Fruit fly (Drosophila melanogaster) whole organism, embryonic: ENCODE measurements around the gene CG43254.

Experiments
- ATbp ChIP-seq: fragments of 200-800 bp; sonication (Bioruptor generic); optimal IDR thresholded peaks from 2 replicates; lab custom pipeline; 2017; ENCODE audit warnings: missing biosample characterization, mild to moderate bottlenecking, missing genetic modification characterization, missing genetic modification reagents
- Asciz ChIP-seq: fragments of 200-800 bp; sonication (Bioruptor generic); optimal IDR thresholded peaks from 2 replicates; lab custom pipeline; 2017; ENCODE audit warnings: missing biosample characterization, mild to moderate bottlenecking, missing genetic modification characterization, missing genetic modification reagents
- CG12071 ChIP-seq: fragments of 200-800 bp; sonication (Bioruptor generic); optimal IDR thresholded peaks from 3 replicates; lab custom pipeline; 2018; ENCODE audit warnings: missing biosample characterization, mild to moderate bottlenecking, missing genetic modification characterization
- CG12219 ChIP-seq: fragments of 200-800 bp; sonication (Bioruptor generic); optimal IDR thresholded peaks from 3 replicates; lab custom pipeline; 2018; ENCODE audit warnings: missing biosample characterization, mild to moderate bottlenecking, missing genetic modification characterization
- CG12299 ChIP-seq: fragments of 200-800 bp; sonication (Bioruptor generic); optimal IDR thresholded peaks from 2 replicates; lab custom pipeline; 2018; ENCODE audit warnings: missing biosample characterization, mild to moderate bottlenecking, missing genetic modification characterization
- CG1233 ChIP-seq: fragments of 200-800 bp; sonication (Bioruptor generic); optimal IDR thresholded peaks from 4 replicates; lab custom pipeline; 2018; ENCODE audit warnings: missing biosample characterization, mild to moderate bottlenecking, missing genetic modification characterization
- CG13424 ChIP-seq: fragments of 200-800 bp; sonication (Bioruptor generic); optimal IDR thresholded peaks from 2 replicates; lab custom pipeline; 2019; ENCODE audit warnings: missing biosample characterization, mild to moderate bottlenecking, missing genetic modification characterization, moderate library complexity
- CG15269 ChIP-seq: fragments of 200-800 bp; sonication (Bioruptor generic); optimal IDR thresholded peaks from 2 replicates; lab custom pipeline; 2018; ENCODE audit warnings: missing biosample characterization, mild to moderate bottlenecking, missing genetic modification characterization, moderate library complexity
- CG15514 ChIP-seq: fragments of 200-800 bp; sonication (Bioruptor generic); optimal IDR thresholded peaks from 3 replicates; lab custom pipeline; 2017; ENCODE audit warnings: missing biosample characterization, missing genetic modification characterization, mild to moderate bottlenecking, moderate library complexity, missing genetic modification reagents
- CG15601 ChIP-seq: fragments of 200-800 bp; sonication (Bioruptor generic); optimal IDR thresholded peaks from 3 replicates; lab custom pipeline; 2019; ENCODE audit warnings: missing biosample characterization, mild to moderate bottlenecking, missing genetic modification characterization, moderate library complexity
- CG15696 ChIP-seq: fragments of 200-800 bp; sonication (Bioruptor generic); optimal IDR thresholded peaks from 2 replicates; lab custom pipeline; 2019; ENCODE audit warnings: missing biosample characterization, mild to moderate bottlenecking, missing genetic modification characterization, moderate library complexity
- CG17328 ChIP-seq: fragments of 200-800 bp; sonication (Bioruptor generic); IDR thresholded peaks from 2 replicates; pipeline ENCODE4 v1.3.6; 2022; ENCODE audit warnings: missing biosample characterization, missing genetic modification characterization
- CG17829 ChIP-seq: fragments of 200-800 bp; optimal IDR thresholded peaks from 2 replicates; lab custom pipeline; 2019; ENCODE audit warnings: missing biosample characterization, mild to moderate bottlenecking, missing genetic modification characterization, moderate library complexity
- CG2875 ChIP-seq: fragments of 200-800 bp; sonication (Bioruptor generic); optimal IDR thresholded peaks from 2 replicates; lab custom pipeline; 2017; ENCODE audit warnings: missing biosample characterization, mild to moderate bottlenecking, missing genetic modification characterization, missing genetic modification reagents
- CG31388 ChIP-seq: fragments of 200-800 bp; sonication (Bioruptor generic); optimal IDR thresholded peaks from 2 replicates; lab custom pipeline; 2016; ENCODE audit warnings: missing biosample characterization, missing genetic modification characterization
- CG32532 ChIP-seq: fragments of 200-800 bp; sonication (Bioruptor generic); IDR thresholded peaks from 2 replicates; pipeline ENCODE4 v1.3.6; 2022; ENCODE audit warnings: missing biosample characterization, missing genetic modification characterization
- CG3726 ChIP-seq: fragments of 200-800 bp; sonication (Bioruptor generic); IDR thresholded peaks from 3 replicates; pipeline ENCODE4, ENCODE4 v1.3.6; 2022; ENCODE audit warnings: missing biosample characterization, missing genetic modification characterization
- CG4424 ChIP-seq: fragments of 200-800 bp; sonication (Bioruptor generic); optimal IDR thresholded peaks from 3 replicates; lab custom pipeline; 2016; ENCODE audit warnings: missing biosample characterization, missing genetic modification characterization
- CG4707 ChIP-seq: fragments of 200-800 bp; sonication (Bioruptor generic); optimal IDR thresholded peaks from 2 replicates; lab custom pipeline; 2018; ENCODE audit warnings: missing biosample characterization, mild to moderate bottlenecking, missing genetic modification characterization, moderate library complexity
- CG6854 ChIP-seq: fragments of 200-800 bp; sonication (Bioruptor generic); optimal IDR thresholded peaks from 3 replicates; lab custom pipeline; 2017; ENCODE audit warnings: missing biosample characterization, mild to moderate bottlenecking, missing genetic modification characterization
- CG7271 ChIP-seq: fragments of 200-800 bp; sonication (Bioruptor generic); optimal IDR thresholded peaks from 2 replicates; lab custom pipeline; 2018; ENCODE audit warnings: missing biosample characterization, mild to moderate bottlenecking, missing genetic modification characterization, moderate library complexity
- CG7963 ChIP-seq: fragments of 200-800 bp; sonication (Bioruptor generic); IDR thresholded peaks from 3 replicates; pipeline ENCODE4 v1.3.6; 2022; ENCODE audit warnings: missing biosample characterization, missing genetic modification characterization; ENCODE audit not compliant: partially characterized antibody
- CG8359 ChIP-seq: fragments of 200-800 bp; sonication (Bioruptor generic); optimal IDR thresholded peaks from 2 replicates; lab custom pipeline; 2017; ENCODE audit warnings: missing biosample characterization, mild to moderate bottlenecking, missing genetic modification characterization, borderline replicate concordance
- CG9437 ChIP-seq: fragments of 200-800 bp; sonication (Bioruptor generic); optimal IDR thresholded peaks from 2 replicates; lab custom pipeline; 2018; ENCODE audit warnings: missing biosample characterization, mild to moderate bottlenecking, missing genetic modification characterization
- D19A ChIP-seq: fragments of 200-800 bp; optimal IDR thresholded peaks from 3 replicates; lab custom pipeline; 2019; ENCODE audit warnings: missing biosample characterization, mild to moderate bottlenecking, missing genetic modification characterization, moderate library complexity
- Dad ChIP-seq: fragments of 200-800 bp; sonication (Bioruptor generic); optimal IDR thresholded peaks from 3 replicates; lab custom pipeline; 2016; ENCODE audit warnings: missing biosample characterization, missing genetic modification characterization
- Drgx ChIP-seq: fragments of 200-800 bp; sonication (Bioruptor generic); IDR thresholded peaks from 2 replicates; pipeline ENCODE4 v1.3.6; 2022; ENCODE audit warnings: missing biosample characterization, missing genetic modification characterization
- Elba2 ChIP-seq: fragments of 200-800 bp; sonication (Bioruptor generic); optimal IDR thresholded peaks from 3 replicates; lab custom pipeline; 2016; ENCODE audit warnings: missing biosample characterization, missing genetic modification characterization
- Hr51 ChIP-seq, 2 experiments: fragments of 200-800 bp; sonication (Bioruptor generic); optimal IDR thresholded peaks; 2 replicates in 1 of 2; 3 replicates in 1 of 2; lab custom pipeline; 2016 to 2018; ENCODE audit warnings: missing biosample characterization in 2 of 2, missing genetic modification characterization in 2 of 2, mild to moderate bottlenecking in 1 of 2, moderate library complexity in 1 of 2
- Lpt ChIP-seq: fragments of >200 bp; optimal IDR thresholded peaks from 2 replicates; lab custom pipeline; 2018; ENCODE audit warnings: missing biosample characterization, missing genetic modification characterization
- NfI ChIP-seq: fragments of 200-800 bp; sonication (Bioruptor generic); optimal IDR thresholded peaks from 3 replicates; lab custom pipeline; 2018; ENCODE audit warnings: missing biosample characterization, mild to moderate bottlenecking, missing genetic modification characterization, moderate library complexity
- Oli ChIP-seq: fragments of 200-800 bp; sonication (Bioruptor generic); optimal IDR thresholded peaks from 2 replicates; lab custom pipeline; 2018; ENCODE audit warnings: missing biosample characterization, mild to moderate bottlenecking, missing genetic modification characterization, moderate library complexity
- PHDP ChIP-seq: fragments of 200-800 bp; sonication (Bioruptor generic); optimal IDR thresholded peaks from 3 replicates; lab custom pipeline; 2018; ENCODE audit warnings: missing biosample characterization, mild to moderate bottlenecking, missing genetic modification characterization, moderate library complexity
- Rx ChIP-seq: fragments of 200-800 bp; sonication (Bioruptor generic); IDR thresholded peaks from 2 replicates; pipeline ENCODE4 v1.3.6; 2022; ENCODE audit warnings: missing biosample characterization, missing genetic modification characterization
- Sry-β ChIP-seq: fragments of 200-800 bp; sonication (Bioruptor generic); optimal IDR thresholded peaks from 2 replicates; lab custom pipeline; 2018; ENCODE audit warnings: missing biosample characterization, mild to moderate bottlenecking, missing genetic modification characterization, moderate library complexity
- al ChIP-seq: fragments of 200-800 bp; sonication (Bioruptor generic); IDR thresholded peaks from 2 replicates; pipeline ENCODE4 v1.3.6; 2022; ENCODE audit warnings: missing biosample characterization, missing genetic modification characterization
- chinmo ChIP-seq: fragments of 200-800 bp; sonication (Bioruptor generic); IDR thresholded peaks from 4 replicates; pipeline ENCODE4 v1.3.6; 2022; ENCODE audit warnings: missing biosample characterization, missing genetic modification characterization; ENCODE audit not compliant: partially characterized antibody
- ci ChIP-seq: fragments of 200-800 bp; sonication (Bioruptor generic); IDR thresholded peaks from 3 replicates; pipeline ENCODE4 v1.3.6; 2022; ENCODE audit warnings: missing biosample characterization, missing genetic modification characterization
- dmrt99B ChIP-seq: fragments of 200-800 bp; sonication (Bioruptor generic); optimal IDR thresholded peaks from 2 replicates; lab custom pipeline; 2018; ENCODE audit warnings: missing biosample characterization, mild to moderate bottlenecking, missing genetic modification characterization, moderate library complexity
- fd102C ChIP-seq: fragments of 200-800 bp; sonication (Bioruptor generic); optimal IDR thresholded peaks from 2 replicates; lab custom pipeline; 2018; ENCODE audit warnings: missing biosample characterization, mild to moderate bottlenecking, missing genetic modification characterization, moderate library complexity
- fru ChIP-seq: fragments of >200 bp; optimal IDR thresholded peaks from 2 replicates; lab custom pipeline; 2017
- lilli ChIP-seq: fragments of 200-800 bp; sonication (Bioruptor generic); optimal IDR thresholded peaks from 3 replicates; lab custom pipeline; 2016; ENCODE audit warnings: missing biosample characterization, missing genetic modification characterization
- sens ChIP-seq: fragments of 200-800 bp; sonication (Bioruptor generic); peaks from one replicate; lab custom pipeline; 2016; ENCODE audit warnings: missing biosample characterization, missing genetic modification characterization
- stc ChIP-seq: fragments of 200-800 bp; sonication (Bioruptor generic); IDR thresholded peaks from 2 replicates; pipeline ENCODE4 v1.3.6; 2022; ENCODE audit warnings: missing biosample characterization, missing genetic modification characterization
- stwl ChIP-seq: fragments of 200-800 bp; sonication (Bioruptor generic); optimal IDR thresholded peaks from 3 replicates; lab custom pipeline; 2018; ENCODE audit warnings: missing biosample characterization, mild to moderate bottlenecking, missing genetic modification characterization, moderate library complexity
- tap ChIP-seq: fragments of 200-800 bp; optimal IDR thresholded peaks from 3 replicates; lab custom pipeline; 2019; ENCODE audit warnings: missing biosample characterization, mild to moderate bottlenecking, missing genetic modification characterization, moderate library complexity
- ttk ChIP-seq: fragments of 200-800 bp; sonication (Bioruptor generic); IDR thresholded peaks from 2 replicates; pipeline ENCODE4 v2.1.2; 2022; ENCODE audit warnings: missing biosample characterization, missing genetic modification characterization
- wek ChIP-seq: fragments of 200-800 bp; sonication (Bioruptor generic); optimal IDR thresholded peaks from 3 replicates; lab custom pipeline; 2018; ENCODE audit warnings: missing biosample characterization, mild to moderate bottlenecking, missing genetic modification characterization, moderate library complexity
- zen ChIP-seq: fragments of 200-800 bp; sonication (Bioruptor generic); optimal IDR thresholded peaks from 3 replicates; lab custom pipeline; 2018; ENCODE audit warnings: missing biosample characterization, mild to moderate bottlenecking, missing genetic modification characterization, moderate library complexity
- zfh2 ChIP-seq: fragments of 200-800 bp; sonication (Bioruptor generic); optimal IDR thresholded peaks from 2 replicates; lab custom pipeline; 2016; ENCODE audit warnings: missing biosample characterization, missing genetic modification characterization

The CG43254 gene

dm6 chr3R:7779620-7780019, 40.3 kb upstream of the CG43254 start (continued):
- TF ChIP-seq NfI (peak; percentile 64), al (GFP tag; lab: Robert Waterston, UW) (no peak), Dad (GFP tag; lab: Kevin White, UChicago) (no peak), ATbp (GFP tag; lab: Kevin White, UChicago) (peak; percentile 57), CG15696 (peak; percentile 11), fru (lab: Kevin White, UChicago) (no peak), Asciz (GFP tag; lab: Kevin White, UChicago) (peak; percentile 57), CG8359 (GFP tag; lab: Kevin White, UChicago) (peak; percentile 30), Rx (peak; percentile 12; the same call in 1 of the 2 replicates), zen (tag; lab: Kevin White, UChicago) (no peak), Lpt (GFP tag; lab: Kevin White, UChicago) (no peak), CG7963 (no peak), stwl (tag; lab: Kevin White, UChicago) (peak; percentile 57), CG9437 (GFP tag; lab: Kevin White, UChicago) (peak; percentile 78), zfh2 (GFP tag; lab: Kevin White, UChicago) (no peak), CG15601 (peak; percentile 37), ttk (peak; percentile 10; the same call in 1 of the 2 replicates), CG4707 (GFP tag; lab: Kevin White, UChicago) (peak; percentile 79), ci (GFP tag; lab: Robert Waterston, UW) (peak; percentile 84), sens (GFP tag; lab: Kevin White, UChicago) (peak; percentile 59), D19A (no peak), CG7271 (peak; percentile 81), stc (GFP tag; lab: Robert Waterston, UW) (0 out of 2 replicates have a peak, but pooled peaks have one; percentile 35), lilli (no peak), CG4424 (no peak), CG1233 (GFP tag; lab: Kevin White, UChicago) (peak; percentile 57), CG12071 (GFP tag; lab: Kevin White, UChicago) (peak; percentile 60), CG13424 (peak; percentile 47), fd102C (GFP tag; lab: Kevin White, UChicago) (peak; percentile 20), CG32532 (peak; percentile 48; the same call in 1 of the 2 replicates), CG15514 (GFP tag; lab: Kevin White, UChicago) (peak; percentile 2), CG15269 (peak; percentile 50), CG31388 (GFP tag; lab: Kevin White, UChicago) (no peak), Hr51 (GFP tag; optimal IDR thresholded peaks at IDR 0.05; lab: Kevin White, UChicago) (peak in 1 of 2 experiments; percentile 38), CG17829 (no peak), CG6854 (peak; percentile 29), wek (GFP tag; lab: Kevin White, UChicago) (peak; percentile 84), Oli (tag; lab: Kevin White, UChicago) (peak; percentile 42), CG3726 (GFP tag; lab: Robert Waterston, UW) (no peak), PHDP (no peak), tap (tag; lab: Kevin White, UChicago) (peak; percentile 19), Elba2 (no peak), CG2875 (GFP tag; lab: Kevin White, UChicago) (peak; percentile 61), CG12219 (GFP tag; lab: Kevin White, UChicago) (peak; percentile 45), CG17328 (GFP tag; lab: Robert Waterston, UW) (peak; percentile 58; the same call in 1 of the 2 replicates), chinmo (GFP tag; lab: Robert Waterston, UW) (0 out of 4 replicates have a peak, but pooled peaks have one; percentile 38), Sry-β (GFP tag; lab: Kevin White, UChicago) (no peak), Drgx (GFP tag; lab: Robert Waterston, UW) (peak; percentile 44), dmrt99B (tag; lab: Kevin White, UChicago) (peak; percentile 23), CG12299 (tag; lab: Kevin White, UChicago) (no peak)
